Fruit fly (Drosophila melanogaster) whole organism, embryonic: ENCODE measurements around the gene eya.

Experiments
- Ada2b ChIP-seq: fragments of 200-800 bp; sonication (Bioruptor generic); IDR thresholded peaks from 2 replicates; pipeline ENCODE4 v1.3.6; 2022; ENCODE audit warnings: missing biosample characterization, missing genetic modification characterization
- Blimp-1 ChIP-seq: fragments of 200-800 bp; sonication (Bioruptor generic); optimal IDR thresholded peaks from 3 replicates; lab custom pipeline; 2018; ENCODE audit warnings: missing biosample characterization, missing genetic modification characterization, mild to moderate bottlenecking, moderate library complexity, missing genetic modification reagents
- Bteb2 ChIP-seq: fragments of 200-800 bp; sonication (Bioruptor generic); optimal IDR thresholded peaks from 2 replicates; lab custom pipeline; 2016; ENCODE audit warnings: missing biosample characterization, missing genetic modification characterization
- CG10209 ChIP-seq: fragments of 200-800 bp; sonication (Bioruptor generic); optimal IDR thresholded peaks from 3 replicates; lab custom pipeline; 2017; ENCODE audit warnings: missing biosample characterization, mild to moderate bottlenecking, missing genetic modification characterization, missing genetic modification reagents
- CG10274 ChIP-seq: fragments of 200-800 bp; sonication (Bioruptor generic); optimal IDR thresholded peaks from 3 replicates; lab custom pipeline; 2017; ENCODE audit warnings: missing biosample characterization, mild to moderate bottlenecking, missing genetic modification characterization
- CG12219 ChIP-seq: fragments of 200-800 bp; sonication (Bioruptor generic); optimal IDR thresholded peaks from 3 replicates; lab custom pipeline; 2018; ENCODE audit warnings: missing biosample characterization, mild to moderate bottlenecking, missing genetic modification characterization
- CG13424 ChIP-seq: fragments of 200-800 bp; sonication (Bioruptor generic); optimal IDR thresholded peaks from 2 replicates; lab custom pipeline; 2019; ENCODE audit warnings: missing biosample characterization, mild to moderate bottlenecking, missing genetic modification characterization, moderate library complexity
- CG15073 ChIP-seq: fragments of 200-800 bp; sonication (Bioruptor generic); optimal IDR thresholded peaks from 2 replicates; lab custom pipeline; 2016; ENCODE audit warnings: missing biosample characterization, missing genetic modification characterization
- CG17328 ChIP-seq: fragments of 200-800 bp; sonication (Bioruptor generic); IDR thresholded peaks from 2 replicates; pipeline ENCODE4 v1.3.6; 2022; ENCODE audit warnings: missing biosample characterization, missing genetic modification characterization
- CG17361 ChIP-seq: fragments of 200-800 bp; sonication (Bioruptor generic); IDR thresholded peaks from 3 replicates; pipeline ENCODE4 v1.3.6; 2022; ENCODE audit warnings: missing biosample characterization, missing genetic modification characterization
- CG17829 ChIP-seq: fragments of 200-800 bp; optimal IDR thresholded peaks from 2 replicates; lab custom pipeline; 2019; ENCODE audit warnings: missing biosample characterization, mild to moderate bottlenecking, missing genetic modification characterization, moderate library complexity
- CG1832 ChIP-seq: fragments of 200-800 bp; sonication (Bioruptor generic); optimal IDR thresholded peaks from 2 replicates; lab custom pipeline; 2017; ENCODE audit warnings: missing biosample characterization, mild to moderate bottlenecking, missing genetic modification characterization, inconsistent platforms
- CG2678 ChIP-seq: fragments of 200-800 bp; sonication (Bioruptor generic); optimal IDR thresholded peaks from 3 replicates; lab custom pipeline; 2019; ENCODE audit warnings: missing biosample characterization, mild to moderate bottlenecking, missing genetic modification characterization, moderate library complexity
- CG3838 ChIP-seq: fragments of 200-800 bp; sonication (Bioruptor generic); optimal IDR thresholded peaks from 3 replicates; lab custom pipeline; 2016; ENCODE audit warnings: missing biosample characterization, missing genetic modification characterization
- CG4360 ChIP-seq: fragments of 200-800 bp; sonication (Bioruptor generic); IDR thresholded peaks from 2 replicates; pipeline ENCODE4 v1.3.6; 2022; ENCODE audit warnings: missing biosample characterization, missing genetic modification characterization
- CG4404 ChIP-seq: fragments of 200-800 bp; sonication (Bioruptor generic); IDR thresholded peaks from 2 replicates; pipeline ENCODE4 v1.3.6; 2022; ENCODE audit warnings: missing biosample characterization, missing genetic modification characterization
- CG5953 ChIP-seq: fragments of 200-800 bp; sonication (Bioruptor generic); IDR thresholded peaks from 2 replicates; pipeline ENCODE4 v1.3.6; 2022; ENCODE audit warnings: missing biosample characterization, missing genetic modification characterization
- CG6765 ChIP-seq: fragments of 200-800 bp; sonication (Bioruptor generic); optimal IDR thresholded peaks from 3 replicates; lab custom pipeline; 2017; ENCODE audit warnings: missing biosample characterization, mild to moderate bottlenecking, missing genetic modification characterization
- CG6813 ChIP-seq: fragments of 200-800 bp; sonication (Bioruptor generic); optimal IDR thresholded peaks from 2 replicates; lab custom pipeline; 2017; ENCODE audit warnings: missing biosample characterization, missing genetic modification characterization, mild to moderate bottlenecking, moderate library complexity, missing genetic modification reagents
- CG7786 ChIP-seq: fragments of 200-800 bp; sonication (Bioruptor generic); optimal IDR thresholded peaks from 2 replicates; lab custom pipeline; 2016; ENCODE audit warnings: missing biosample characterization, missing genetic modification characterization
- CG9609 ChIP-seq: fragments of 200-800 bp; sonication (Bioruptor generic); optimal IDR thresholded peaks from 3 replicates; lab custom pipeline; 2016; ENCODE audit warnings: missing biosample characterization, missing genetic modification characterization
- D ChIP-seq, 2 experiments: fragments of 200-800 bp in 1 of 2; fragments of >200 bp in 1 of 2; sonication (Bioruptor generic) in 1 of 2; optimal IDR thresholded peaks; 2 replicates in 1 of 2; 3 replicates in 1 of 2; lab custom pipeline; 2017; ENCODE audit warnings: mild to moderate bottlenecking in 1 of 2, missing biosample characterization in 1 of 2, missing genetic modification characterization in 1 of 2, missing genetic modification reagents in 1 of 2
- Dp ChIP-seq: fragments of 200-800 bp; sonication (Bioruptor generic); optimal IDR thresholded peaks from 2 replicates; lab custom pipeline; 2018; ENCODE audit warnings: missing biosample characterization, mild to moderate bottlenecking, missing genetic modification characterization, moderate library complexity
- Fer1 ChIP-seq: fragments of 200-800 bp; sonication (Bioruptor generic); optimal IDR thresholded peaks from 2 replicates; lab custom pipeline; 2017; ENCODE audit warnings: missing biosample characterization, mild to moderate bottlenecking, missing genetic modification characterization
- Fer2 ChIP-seq: fragments of 200-800 bp; sonication (Bioruptor generic); optimal IDR thresholded peaks from 2 replicates; lab custom pipeline; 2018; ENCODE audit warnings: missing biosample characterization, mild to moderate bottlenecking, missing genetic modification characterization, moderate library complexity
- Gsc ChIP-seq: fragments of 200-800 bp; sonication (Bioruptor generic); IDR thresholded peaks from 2 replicates; pipeline ENCODE4 v1.3.6; 2022; ENCODE audit warnings: missing biosample characterization, missing genetic modification characterization
- HmgZ ChIP-seq: fragments of 200-800 bp; sonication (Bioruptor generic); optimal IDR thresholded peaks from 2 replicates; lab custom pipeline; 2018; ENCODE audit warnings: missing biosample characterization, mild to moderate bottlenecking, missing genetic modification characterization
- Hmr ChIP-seq: fragments of 200-800 bp; sonication (Bioruptor generic); optimal IDR thresholded peaks from 3 replicates; lab custom pipeline; 2017; ENCODE audit warnings: mild to moderate bottlenecking, missing biosample characterization, missing genetic modification reagents, missing genetic modification characterization
- Hr39 ChIP-seq: fragments of >200 bp; optimal IDR thresholded peaks from 2 replicates; lab custom pipeline; 2017
- Lim3 ChIP-seq: fragments of 200-800 bp; sonication (Bioruptor generic); IDR thresholded peaks from 2 replicates; pipeline ENCODE4 v1.3.6; 2022; ENCODE audit warnings: missing biosample characterization, missing genetic modification characterization
- NC2β ChIP-seq: fragments of 200-800 bp; sonication (Bioruptor generic); optimal IDR thresholded peaks from 2 replicates; lab custom pipeline; 2016; ENCODE audit warnings: missing biosample characterization, missing genetic modification characterization
- Rx ChIP-seq: fragments of 200-800 bp; sonication (Bioruptor generic); IDR thresholded peaks from 2 replicates; pipeline ENCODE4 v1.3.6; 2022; ENCODE audit warnings: missing biosample characterization, missing genetic modification characterization
- Ssrp ChIP-seq: fragments of 200-800 bp; sonication (Bioruptor generic); optimal IDR thresholded peaks from 2 replicates; lab custom pipeline; 2018; ENCODE audit warnings: missing biosample characterization, mild to moderate bottlenecking, missing genetic modification characterization, moderate library complexity
- Usf ChIP-seq: fragments of 200-800 bp; sonication (Bioruptor generic); optimal IDR thresholded peaks from 2 replicates; lab custom pipeline; 2017; ENCODE audit warnings: missing genotype, missing biosample characterization, missing genetic modification characterization
- Xbp1 ChIP-seq: fragments of 200-800 bp; sonication (Bioruptor generic); optimal IDR thresholded peaks from 3 replicates; lab custom pipeline; 2016; ENCODE audit warnings: missing biosample characterization, mild to moderate bottlenecking, missing genetic modification characterization
- abd-A ChIP-seq: fragments of 200-800 bp; sonication (Bioruptor generic); optimal IDR thresholded peaks from 3 replicates; lab custom pipeline; 2019; ENCODE audit warnings: missing biosample characterization, mild to moderate bottlenecking, missing genetic modification characterization, moderate library complexity
- ase ChIP-seq: fragments of 200-800 bp; sonication (Bioruptor generic); IDR thresholded peaks from 3 replicates; pipeline ENCODE4 v1.3.6; 2022; ENCODE audit warnings: missing biosample characterization, missing genetic modification characterization
- bab2 ChIP-seq: fragments of 200-800 bp; sonication (Bioruptor generic); optimal IDR thresholded peaks from 2 replicates; lab custom pipeline; 2016; ENCODE audit warnings: missing biosample characterization, missing genetic modification characterization
- chn ChIP-seq: fragments of 200-800 bp; sonication (Bioruptor generic); optimal IDR thresholded peaks from 2 replicates; lab custom pipeline; 2016; ENCODE audit warnings: missing biosample characterization, missing genetic modification characterization
- gcm2 ChIP-seq: fragments of 200-800 bp; sonication (Bioruptor generic); optimal IDR thresholded peaks from 2 replicates; lab custom pipeline; 2016; ENCODE audit warnings: missing biosample characterization, missing genetic modification characterization
- gt ChIP-seq: fragments of 200-800 bp; sonication (Bioruptor generic); IDR thresholded peaks from 2 replicates; pipeline ENCODE4 v1.3.6; 2022; ENCODE audit warnings: missing biosample characterization, missing genetic modification characterization
- jing ChIP-seq: fragments of 200-800 bp; sonication (Bioruptor generic); optimal IDR thresholded peaks from 2 replicates; lab custom pipeline; 2018; ENCODE audit warnings: missing biosample characterization, mild to moderate bottlenecking, missing genetic modification characterization
- lab ChIP-seq: fragments of 200-800 bp; sonication (Bioruptor generic); optimal IDR thresholded peaks from 3 replicates; lab custom pipeline; 2017; ENCODE audit warnings: missing biosample characterization, missing genetic modification characterization, mild to moderate bottlenecking, moderate library complexity, missing genetic modification reagents
- lov ChIP-seq, 2 experiments: fragments of 200-800 bp in 1 of 2; fragments of >200 bp in 1 of 2; sonication (Bioruptor generic) in 1 of 2; IDR thresholded peaks in 1 of 2; optimal IDR thresholded peaks in 1 of 2; 2 replicates in 1 of 2; 3 replicates in 1 of 2; pipeline versions ENCODE4 v1.3.6 to Lab custom; 2017 to 2022; ENCODE audit warnings: missing biosample characterization in 1 of 2, missing genetic modification characterization in 1 of 2
- sob ChIP-seq: fragments of 200-800 bp; sonication (Bioruptor generic); IDR thresholded peaks from 2 replicates; pipeline ENCODE4 v1.3.6; 2022; ENCODE audit warnings: missing biosample characterization, missing genetic modification characterization
- ssp ChIP-seq: fragments of 200-800 bp; sonication (Bioruptor generic); IDR thresholded peaks from 2 replicates; pipeline ENCODE4 v1.3.6; 2022; ENCODE audit warnings: missing biosample characterization, missing genetic modification characterization
- tgo ChIP-seq: fragments of 200-800 bp; sonication (Bioruptor generic); IDR thresholded peaks from 3 replicates; pipeline ENCODE4 v1.3.6; 2022; ENCODE audit warnings: missing biosample characterization, missing genetic modification characterization
- trem ChIP-seq: fragments of 200-800 bp; optimal IDR thresholded peaks from 3 replicates; lab custom pipeline; 2019; ENCODE audit warnings: missing biosample characterization, mild to moderate bottlenecking, missing genetic modification characterization, moderate library complexity
- zen2 ChIP-seq: fragments of 200-800 bp; sonication (Bioruptor generic); IDR thresholded peaks from 3 replicates; pipeline ENCODE4 v1.3.6; 2022; ENCODE audit warnings: missing biosample characterization, missing genetic modification characterization; ENCODE audit not compliant: partially characterized antibody
- zfh2 ChIP-seq: fragments of 200-800 bp; sonication (Bioruptor generic); optimal IDR thresholded peaks from 2 replicates; lab custom pipeline; 2016; ENCODE audit warnings: missing biosample characterization, missing genetic modification characterization

The eya gene

dm6 chr2L:6488676-6489140 lies 58.1 kb downstream of the eya start, which contains the start of the genes KFase and epsilonCOP (continued):
- TF ChIP-seq Fer1 (GFP tag; lab: Kevin White, UChicago), result peak; percentile 74
- peak; percentile 80 for TF ChIP-seq lab (GFP tag; lab: Kevin White, UChicago)
- peak; percentile 63 for TF ChIP-seq CG2678 (tag; lab: Kevin White, UChicago)
- TF ChIP-seq CG13424 (tag; lab: Kevin White, UChicago), result peak; percentile 59
- peak; percentile 26; the same call in 1 of the 2 replicates for TF ChIP-seq CG17328 (GFP tag; lab: Robert Waterston, UW)
- peak; percentile 80 for TF ChIP-seq ssp (GFP tag; lab: Robert Waterston, UW)
- TF ChIP-seq CG7786 (GFP tag; lab: Kevin White, UChicago), result peak; percentile 47
- peak; percentile 55 for TF ChIP-seq Dp
- peak; percentile 56; the same call in 2 of the 3 replicates for TF ChIP-seq tgo (GFP tag; lab: Robert Waterston, UW)
- TF ChIP-seq D (optimal IDR thresholded peaks at IDR 0.05; lab: Kevin White, UChicago), result no peak
- no peak for TF ChIP-seq D (GFP tag; optimal IDR thresholded peaks at IDR 0.05; lab: Kevin White, UChicago)
- peak; percentile 20 for TF ChIP-seq Ssrp (tag; lab: Kevin White, UChicago)
- no peak for TF ChIP-seq jing (GFP tag; lab: Kevin White, UChicago)
- TF ChIP-seq Blimp-1, result peak; percentile 49
- TF ChIP-seq zfh2 (GFP tag; lab: Kevin White, UChicago), result peak; percentile 59
- peak; percentile 70 for TF ChIP-seq chn (GFP tag; lab: Kevin White, UChicago)
- TF ChIP-seq NC2β (GFP tag; lab: Kevin White, UChicago), result peak; percentile 71
- TF ChIP-seq HmgZ (tag; lab: Kevin White, UChicago), result peak; percentile 45
- peak; percentile 80; the same call in 2 of the 3 replicates for TF ChIP-seq CG17361
- TF ChIP-seq CG6813 (GFP tag; lab: Kevin White, UChicago), result no peak
- no peak for TF ChIP-seq abd-A (tag; lab: Kevin White, UChicago)
- no peak for TF ChIP-seq gcm2 (GFP tag; lab: Kevin White, UChicago)
- peak; percentile 59; the same call in 2 of the 3 replicates for TF ChIP-seq zen2
- peak; percentile 55; the same call in 1 of the 2 replicates for TF ChIP-seq CG5953 (GFP tag; lab: Robert Waterston, UW)
- no peak for TF ChIP-seq CG4360 (GFP tag; lab: Robert Waterston, UW)
- no peak for TF ChIP-seq CG10274 (GFP tag; lab: Kevin White, UChicago)
- TF ChIP-seq CG4404, result peak; percentile 15; the same call in 1 of the 2 replicates
- no peak for TF ChIP-seq CG15073 (GFP tag; lab: Kevin White, UChicago)
- peak; percentile 29 for TF ChIP-seq Fer2 (tag; lab: Kevin White, UChicago)
- no peak for TF ChIP-seq gt (GFP tag; lab: Robert Waterston, UW)
- peak; percentile 74 for TF ChIP-seq CG17829 (tag; lab: Kevin White, UChicago)
- TF ChIP-seq Usf, result no peak
- TF ChIP-seq Rx, result no peak
- TF ChIP-seq CG6765 (GFP tag; lab: Kevin White, UChicago), result peak; percentile 41
- no peak for TF ChIP-seq Gsc
- no peak for TF ChIP-seq CG1832 (GFP tag; lab: Kevin White, UChicago)
- TF ChIP-seq lov (optimal IDR thresholded peaks at IDR 0.05; lab: Kevin White, UChicago), result no peak
- TF ChIP-seq lov (GFP tag; IDR thresholded peaks at IDR 0.05; lab: Robert Waterston, UW), result no peak
- TF ChIP-seq CG12219 (GFP tag; lab: Kevin White, UChicago), result no peak
- no peak for TF ChIP-seq CG3838 (GFP tag; lab: Kevin White, UChicago)
- TF ChIP-seq sob, result peak; percentile 74
- TF ChIP-seq Lim3 (GFP tag; lab: Robert Waterston, UW), result no peak
- no peak for TF ChIP-seq Ada2b (GFP tag; lab: Robert Waterston, UW)
- TF ChIP-seq trem (tag; lab: Kevin White, UChicago), result peak; percentile 85
- peak; percentile 81 for TF ChIP-seq Hmr (GFP tag; lab: Kevin White, UChicago)
- no peak for TF ChIP-seq CG9609 (GFP tag; lab: Kevin White, UChicago)
- TF ChIP-seq ase, result 0 out of 3 replicates have a peak, but pooled peaks have one; percentile 26
- TF ChIP-seq CG10209 (GFP tag; lab: Kevin White, UChicago), result peak; percentile 41
- TF ChIP-seq Bteb2 (GFP tag; lab: Kevin White, UChicago), result peak; percentile 76
- TF ChIP-seq Hr39 (lab: Kevin White, UChicago), result no peak
- peak; percentile 59 for TF ChIP-seq bab2 (GFP tag; lab: Kevin White, UChicago)
- peak; percentile 74 for TF ChIP-seq Xbp1 (GFP tag; lab: Kevin White, UChicago)
